Fruit fly (Drosophila melanogaster) whole organism, embryonic: ENCODE results near the gene CG15336.
A peak's percentile ranks its signal among the peaks of the same experiment; 100 is the strongest.

Source experiments
- Abd-B ChIP-seq: fragments of 200-800 bp; sonication (Bioruptor generic); optimal IDR thresholded peaks from 2 replicates; lab custom pipeline; 2018; ENCODE audit warnings: missing biosample characterization, mild to moderate bottlenecking, missing genetic modification characterization, moderate library complexity
- Ada2b ChIP-seq: fragments of 200-800 bp; sonication (Bioruptor generic); IDR thresholded peaks from 2 replicates; pipeline ENCODE4 v1.3.6; 2022; ENCODE audit warnings: missing biosample characterization, missing genetic modification characterization
- Atf6 ChIP-seq: fragments of 200-800 bp; sonication (Bioruptor generic); IDR thresholded peaks from 2 replicates; pipeline ENCODE4 v1.3.6; 2022; ENCODE audit warnings: missing biosample characterization, missing genetic modification characterization
- CG10209 ChIP-seq: fragments of 200-800 bp; sonication (Bioruptor generic); optimal IDR thresholded peaks from 3 replicates; lab custom pipeline; 2017; ENCODE audit warnings: missing biosample characterization, mild to moderate bottlenecking, missing genetic modification characterization, missing genetic modification reagents
- CG10979 ChIP-seq: fragments of 200-800 bp; sonication (Bioruptor generic); optimal IDR thresholded peaks from 2 replicates; lab custom pipeline; 2018; ENCODE audit warnings: missing biosample characterization, mild to moderate bottlenecking, missing genetic modification characterization, moderate library complexity
- CG11398 ChIP-seq: fragments of 200-800 bp; sonication (Bioruptor generic); optimal IDR thresholded peaks from 2 replicates; lab custom pipeline; 2016; ENCODE audit warnings: missing biosample characterization, missing genetic modification characterization
- CG12942 ChIP-seq: fragments of 200-800 bp; sonication (Bioruptor generic); optimal IDR thresholded peaks from 3 replicates; lab custom pipeline; 2016; ENCODE audit warnings: missing biosample characterization, missing genetic modification characterization
- CG13123 ChIP-seq: fragments of 200-800 bp; sonication (Bioruptor generic); optimal IDR thresholded peaks from 2 replicates; lab custom pipeline; 2016; ENCODE audit warnings: missing biosample characterization, missing genetic modification characterization
- CG14667 ChIP-seq: fragments of 200-800 bp; sonication (Bioruptor generic); IDR thresholded peaks from 2 replicates; pipeline ENCODE4 v1.3.6; 2022; ENCODE audit warnings: missing biosample characterization, missing genetic modification characterization
- CG15696 ChIP-seq: fragments of 200-800 bp; sonication (Bioruptor generic); optimal IDR thresholded peaks from 2 replicates; lab custom pipeline; 2019; ENCODE audit warnings: missing biosample characterization, mild to moderate bottlenecking, missing genetic modification characterization, moderate library complexity
- CG2129 ChIP-seq: fragments of 200-800 bp; sonication (Bioruptor generic); IDR thresholded peaks from 2 replicates; pipeline ENCODE4 v1.3.6; 2022; ENCODE audit warnings: missing biosample characterization, missing genetic modification characterization; ENCODE audit not compliant: partially characterized antibody
- CG30020 ChIP-seq: fragments of 200-800 bp; optimal IDR thresholded peaks from 2 replicates; lab custom pipeline; 2019; ENCODE audit warnings: missing biosample characterization, mild to moderate bottlenecking, missing genetic modification characterization, moderate library complexity
- CG31224 ChIP-seq: fragments of 200-800 bp; sonication (Bioruptor generic); IDR thresholded peaks from 2 replicates; pipeline ENCODE4 v1.3.6; 2022; ENCODE audit warnings: missing biosample characterization, missing genetic modification characterization
- CG31365 ChIP-seq: fragments of 200-800 bp; sonication (Bioruptor generic); optimal IDR thresholded peaks from 2 replicates; lab custom pipeline; 2018; ENCODE audit warnings: missing biosample characterization, mild to moderate bottlenecking, missing genetic modification characterization
- CG3163 ChIP-seq: fragments of 200-800 bp; sonication (Bioruptor generic); optimal IDR thresholded peaks from 3 replicates; lab custom pipeline; 2016; ENCODE audit warnings: missing biosample characterization, missing genetic modification characterization
- CG34224 ChIP-seq: fragments of 200-800 bp; sonication (Bioruptor generic); IDR thresholded peaks from 3 replicates; pipeline ENCODE4 v1.3.6; 2022; ENCODE audit warnings: missing biosample characterization, missing genetic modification characterization; ENCODE audit not compliant: partially characterized antibody
- CG43689 ChIP-seq: fragments of 200-800 bp; sonication (Bioruptor generic); IDR thresholded peaks from 2 replicates; pipeline ENCODE4 v1.3.6; 2022; ENCODE audit warnings: missing biosample characterization, missing genetic modification characterization
- CG4617 ChIP-seq: fragments of 200-800 bp; sonication (Bioruptor generic); optimal IDR thresholded peaks from 3 replicates; lab custom pipeline; 2016; ENCODE audit warnings: missing biosample characterization, missing genetic modification characterization, borderline replicate concordance
- CG4820 ChIP-seq: fragments of 200-800 bp; sonication (Bioruptor generic); optimal IDR thresholded peaks from 3 replicates; lab custom pipeline; 2016; ENCODE audit warnings: missing biosample characterization, missing genetic modification characterization
- CG6813 ChIP-seq: fragments of 200-800 bp; sonication (Bioruptor generic); optimal IDR thresholded peaks from 2 replicates; lab custom pipeline; 2017; ENCODE audit warnings: missing biosample characterization, missing genetic modification characterization, mild to moderate bottlenecking, moderate library complexity, missing genetic modification reagents
- Dfd ChIP-seq, 2 experiments: fragments of >200 bp; optimal IDR thresholded peaks; 2 replicates each; lab custom pipeline; 2017; ENCODE audit warnings: missing biosample characterization in 2 of 2, missing genetic modification characterization in 2 of 2
- Fer3 ChIP-seq: fragments of 200-800 bp; sonication (Bioruptor generic); optimal IDR thresholded peaks from 2 replicates; lab custom pipeline; 2018; ENCODE audit warnings: missing biosample characterization, mild to moderate bottlenecking, missing genetic modification characterization, moderate library complexity
- Hand ChIP-seq: fragments of 200-800 bp; sonication (Bioruptor generic); optimal IDR thresholded peaks from 2 replicates; lab custom pipeline; 2017; ENCODE audit warnings: mild to moderate bottlenecking, missing biosample characterization, missing genetic modification reagents, missing genetic modification characterization
- Hmr ChIP-seq: fragments of 200-800 bp; sonication (Bioruptor generic); optimal IDR thresholded peaks from 3 replicates; lab custom pipeline; 2017; ENCODE audit warnings: mild to moderate bottlenecking, missing biosample characterization, missing genetic modification reagents, missing genetic modification characterization
- Hr39 ChIP-seq: fragments of >200 bp; optimal IDR thresholded peaks from 2 replicates; lab custom pipeline; 2017
- Med ChIP-seq: fragments of 200-800 bp; sonication (Bioruptor generic); peaks from one replicate; lab custom pipeline; 2016; ENCODE audit warnings: missing biosample characterization, missing genetic modification characterization, mild to moderate bottlenecking, inconsistent platforms, moderate library complexity
- Mrtf ChIP-seq: fragments of 200-800 bp; sonication (Bioruptor generic); IDR thresholded peaks from 3 replicates; pipeline ENCODE4 v1.3.6; 2022; ENCODE audit warnings: missing biosample characterization, missing genetic modification characterization
- Nf-YA ChIP-seq: fragments of 200-800 bp; sonication (Bioruptor generic); IDR thresholded peaks from 2 replicates; pipeline ENCODE4 v1.3.6; 2022; ENCODE audit warnings: missing biosample characterization, missing genetic modification characterization
- Oaz ChIP-seq: fragments of 200-800 bp; sonication (Bioruptor generic); IDR thresholded peaks from 2 replicates; pipeline ENCODE4 v1.3.6; 2022; ENCODE audit warnings: missing biosample characterization, missing genetic modification characterization
- Trl ChIP-seq, 3 experiments: fragments of >200 bp in 2 of 3; fragments of 200-800 bp in 1 of 3; sonication (Bioruptor generic) in 1 of 3; optimal IDR thresholded peaks; 2 replicates in 1 of 3; 3 replicates in 2 of 3; lab custom pipeline; 2016 to 2017; ENCODE audit warnings: missing biosample characterization in 1 of 3, missing genetic modification characterization in 1 of 3
- ac ChIP-seq: fragments of 200-800 bp; sonication (Bioruptor generic); optimal IDR thresholded peaks from 3 replicates; lab custom pipeline; 2017; ENCODE audit warnings: missing biosample characterization, mild to moderate bottlenecking, missing genetic modification characterization
- al ChIP-seq: fragments of 200-800 bp; sonication (Bioruptor generic); IDR thresholded peaks from 2 replicates; pipeline ENCODE4 v1.3.6; 2022; ENCODE audit warnings: missing biosample characterization, missing genetic modification characterization
- cad ChIP-seq: fragments of >200 bp; optimal IDR thresholded peaks from 2 replicates; lab custom pipeline; 2017; ENCODE audit warnings: missing biosample characterization, missing genetic modification characterization
- crp ChIP-seq, 2 experiments: fragments of 200-800 bp; sonication (Bioruptor generic); optimal IDR thresholded peaks; 2 replicates in 1 of 2; 3 replicates in 1 of 2; lab custom pipeline; 2017; ENCODE audit warnings: missing biosample characterization in 2 of 2, missing genetic modification characterization in 2 of 2, mild to moderate bottlenecking in 1 of 2, moderate library complexity in 1 of 2
- dan ChIP-seq: fragments of 200-800 bp; sonication (Bioruptor generic); IDR thresholded peaks from 2 replicates; pipeline ENCODE4 v1.3.6; 2022; ENCODE audit warnings: missing biosample characterization, missing genetic modification characterization
- fd3F ChIP-seq: fragments of 200-800 bp; sonication (Bioruptor generic); optimal IDR thresholded peaks from 2 replicates; lab custom pipeline; 2018; ENCODE audit warnings: missing biosample characterization, mild to moderate bottlenecking, missing genetic modification characterization, moderate library complexity
- gcm2 ChIP-seq: fragments of 200-800 bp; sonication (Bioruptor generic); optimal IDR thresholded peaks from 2 replicates; lab custom pipeline; 2016; ENCODE audit warnings: missing biosample characterization, missing genetic modification characterization
- ken ChIP-seq: fragments of 200-800 bp; sonication (Bioruptor generic); IDR thresholded peaks from 3 replicates; pipeline ENCODE4 v1.3.6; 2022; ENCODE audit warnings: missing biosample characterization, missing genetic modification characterization
- onecut ChIP-seq: fragments of 200-800 bp; sonication (Bioruptor generic); IDR thresholded peaks from 2 replicates; pipeline ENCODE4 v1.3.6; 2022; ENCODE audit warnings: missing biosample characterization, missing genetic modification characterization
- p53 ChIP-seq: fragments of 200-800 bp; sonication (Bioruptor generic); optimal IDR thresholded peaks from 2 replicates; lab custom pipeline; 2016; ENCODE audit warnings: missing biosample characterization, missing genetic modification characterization
- pho ChIP-seq: fragments of 200-800 bp; sonication (Bioruptor generic); optimal IDR thresholded peaks from 2 replicates; lab custom pipeline; 2016; ENCODE audit warnings: missing biosample characterization, missing genetic modification characterization
- pzg ChIP-seq: fragments of 200-800 bp; sonication (Bioruptor generic); optimal IDR thresholded peaks from 3 replicates; lab custom pipeline; 2018; ENCODE audit warnings: missing biosample characterization, mild to moderate bottlenecking, missing genetic modification characterization, moderate library complexity
- shn ChIP-seq: fragments of 200-800 bp; sonication (Bioruptor generic); optimal IDR thresholded peaks from 3 replicates; lab custom pipeline; 2016; ENCODE audit warnings: missing biosample characterization, missing genetic modification characterization
- sim ChIP-seq: fragments of 200-800 bp; sonication (Bioruptor generic); IDR thresholded peaks from 2 replicates; pipeline ENCODE4 v1.3.6; 2022; ENCODE audit warnings: missing biosample characterization, missing genetic modification characterization
- sima ChIP-seq: fragments of 200-800 bp; sonication (Bioruptor generic); optimal IDR thresholded peaks from 2 replicates; lab custom pipeline; 2016; ENCODE audit warnings: missing biosample characterization, missing genetic modification characterization
- slbo ChIP-seq: fragments of 200-800 bp; sonication (Bioruptor generic); IDR thresholded peaks from 2 replicates; pipeline ENCODE4 v1.3.6; 2022; ENCODE audit warnings: missing biosample characterization, missing genetic modification characterization
- usp ChIP-seq: fragments of >200 bp; optimal IDR thresholded peaks from 2 replicates; lab custom pipeline; 2017; ENCODE audit warnings: missing biosample characterization, missing genetic modification characterization
- vnd ChIP-seq: fragments of 200-800 bp; sonication (Bioruptor generic); IDR thresholded peaks from 3 replicates; pipeline ENCODE4 v1.3.6; 2022; ENCODE audit warnings: missing biosample characterization, missing genetic modification characterization; ENCODE audit not compliant: partially characterized antibody
- zfh2 ChIP-seq: fragments of 200-800 bp; sonication (Bioruptor generic); optimal IDR thresholded peaks from 2 replicates; lab custom pipeline; 2016; ENCODE audit warnings: missing biosample characterization, missing genetic modification characterization

The CG15336 gene

DNA sequence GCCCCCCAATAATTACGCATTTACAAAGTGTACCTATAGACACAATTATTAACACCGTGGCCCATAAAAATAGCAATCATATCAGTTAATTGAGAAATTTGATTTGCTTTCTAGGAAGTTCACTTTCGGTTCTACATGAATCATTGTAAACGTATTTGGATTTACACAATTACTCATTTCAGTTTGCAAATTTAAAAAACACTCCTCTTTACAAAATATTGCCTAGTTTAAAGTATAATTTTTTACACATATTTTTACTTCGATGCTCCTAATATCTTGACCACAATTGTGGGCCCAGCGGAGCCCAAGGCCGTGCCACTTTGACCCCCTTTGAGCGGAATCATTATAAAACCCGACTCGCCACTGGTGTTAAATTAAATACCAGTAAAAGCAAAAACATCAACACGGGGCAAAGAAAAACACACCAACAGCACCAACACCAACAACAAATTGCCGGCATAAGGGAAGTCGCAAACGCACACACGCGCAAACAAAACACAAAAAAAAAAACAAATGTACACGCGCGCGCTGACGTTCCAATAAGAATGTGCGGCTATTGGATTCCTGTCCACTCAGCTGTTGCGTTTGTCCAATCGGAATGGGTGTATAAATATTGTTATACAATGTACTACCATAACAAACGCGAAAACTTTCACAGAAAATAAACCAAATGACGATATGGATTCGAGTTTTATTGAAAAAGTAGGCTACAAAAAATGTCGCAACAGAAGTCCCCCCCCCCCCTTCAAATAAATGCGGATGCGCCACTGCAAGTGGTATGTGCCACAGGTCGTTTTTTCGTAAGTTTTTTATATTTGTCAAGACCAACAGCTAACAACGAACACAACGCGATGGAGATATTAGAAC lies 33.0 kb upstream of the CG15336 start (continued):
- peak; percentile 20 for TF ChIP-seq CG31365 (tag; lab: Kevin White, UChicago)
- no peak for TF ChIP-seq CG14667 (GFP tag; lab: Robert Waterston, UW)
- peak; percentile 70 for TF ChIP-seq Atf6 (GFP tag; lab: Robert Waterston, UW)
- TF ChIP-seq CG11398 (GFP tag; lab: Kevin White, UChicago): no peak
- peak; percentile 6 for TF ChIP-seq sima (GFP tag; lab: Kevin White, UChicago)
- TF ChIP-seq Fer3 (tag; lab: Kevin White, UChicago): peak; percentile 71
- no peak for TF ChIP-seq gcm2
- TF ChIP-seq Hmr: peak; percentile 75
- TF ChIP-seq CG13123 (GFP tag; lab: Kevin White, UChicago): no peak
- TF ChIP-seq Med (GFP tag; lab: Kevin White, UChicago): peak; percentile 86
- TF ChIP-seq vnd (GFP tag; lab: Robert Waterston, UW): no peak
- TF ChIP-seq p53 (GFP tag; lab: Kevin White, UChicago): no peak
- TF ChIP-seq shn (GFP tag; lab: Kevin White, UChicago): no peak
- peak; percentile 20 for TF ChIP-seq CG3163 (GFP tag; lab: Kevin White, UChicago)
- no peak for TF ChIP-seq CG2129
- peak; percentile 62 for TF ChIP-seq CG31224 (GFP tag; lab: Robert Waterston, UW)
- TF ChIP-seq ken (GFP tag; lab: Robert Waterston, UW): no peak
- TF ChIP-seq CG43689 (GFP tag; lab: Robert Waterston, UW): no peak
- no peak for TF ChIP-seq onecut
- TF ChIP-seq Hr39 (lab: Kevin White, UChicago): no peak
- no peak for TF ChIP-seq CG34224 (GFP tag; lab: Robert Waterston, UW)
- peak; percentile 42 for TF ChIP-seq CG10979
- TF ChIP-seq CG10209: peak; percentile 59
- TF ChIP-seq CG12942 (GFP tag; lab: Kevin White, UChicago): no peak
- peak; percentile 52 for TF ChIP-seq Ada2b (GFP tag; lab: Robert Waterston, UW)
- 0 out of 2 replicates have a peak, but pooled peaks have one; percentile 23 for TF ChIP-seq sim (GFP tag; lab: Robert Waterston, UW)
- peak in 1 of 2 experiments; percentile 16 for TF ChIP-seq crp (GFP tag; optimal IDR thresholded peaks at IDR 0.05; lab: Kevin White, UChicago)
- peak; percentile 31; the same call in 1 of the 2 replicates for TF ChIP-seq Oaz (GFP tag; lab: Robert Waterston, UW)
- peak; percentile 56 for TF ChIP-seq Abd-B (GFP tag; lab: Kevin White, UChicago)
- TF ChIP-seq usp (GFP tag; lab: Kevin White, UChicago): no peak
- TF ChIP-seq CG6813 (GFP tag; lab: Kevin White, UChicago): peak; percentile 48
- TF ChIP-seq ac: no peak
- TF ChIP-seq cad (GFP tag; lab: Kevin White, UChicago): no peak
- no peak for TF ChIP-seq Nf-YA
- no peak for TF ChIP-seq CG4617
- no peak for TF ChIP-seq pzg
- TF ChIP-seq Trl (optimal IDR thresholded peaks at IDR 0.05; lab: Kevin White, UChicago): no peak
- TF ChIP-seq Trl (GFP tag; optimal IDR thresholded peaks at IDR 0.05; lab: Kevin White, UChicago): no peak
- peak; percentile 74 for TF ChIP-seq pho (GFP tag; lab: Kevin White, UChicago)
- peak; percentile 57 for TF ChIP-seq al (GFP tag; lab: Robert Waterston, UW)
- TF ChIP-seq slbo (GFP tag; lab: Robert Waterston, UW): peak; percentile 78
- TF ChIP-seq dan (GFP tag; lab: Robert Waterston, UW): no peak
- TF ChIP-seq CG4820: no peak
- no peak for TF ChIP-seq CG30020 (tag; lab: Kevin White, UChicago)
- TF ChIP-seq zfh2: peak; percentile 50
- TF ChIP-seq fd3F: peak; percentile 52
- peak; percentile 63 for TF ChIP-seq Hand (GFP tag; lab: Kevin White, UChicago)
- TF ChIP-seq Mrtf (GFP tag; lab: Robert Waterston, UW): no peak
- no peak for TF ChIP-seq Dfd (GFP tag; optimal IDR thresholded peaks at IDR 0.05; lab: Kevin White, UChicago)
- peak; percentile 15 for TF ChIP-seq CG15696
